Fruit fly (Drosophila melanogaster) whole organism, wandering third instar larva: Measurements from ENCODE around the gene CG13062.

ENCODE experiments used
- Abd-B ChIP-seq: fragments of >200 bp; optimal IDR thresholded peaks from 2 replicates; lab custom pipeline; 2017; ENCODE audit warnings: missing biosample characterization, missing genetic modification characterization
- CG9705 ChIP-seq: fragments of 200-800 bp; sonication (Bioruptor generic); optimal IDR thresholded peaks from 2 replicates; lab custom pipeline; 2018; ENCODE audit warnings: missing biosample characterization, mild to moderate bottlenecking, missing genetic modification characterization
- HLH106 ChIP-seq: fragments of 200-800 bp; optimal IDR thresholded peaks from 3 replicates; lab custom pipeline; 2019; ENCODE audit warnings: missing biosample characterization, mild to moderate bottlenecking, missing genetic modification characterization, moderate library complexity
- Hr78 ChIP-seq: fragments of >200 bp; optimal IDR thresholded peaks from 2 replicates; lab custom pipeline; 2017; ENCODE audit warnings: missing biosample characterization, missing genetic modification characterization
- Jra ChIP-seq: sonication (Bioruptor generic); optimal IDR thresholded peaks from 2 replicates; lab custom pipeline; 2016; ENCODE audit warnings: missing biosample characterization, missing genetic modification characterization
- Mio ChIP-seq: sonication (Bioruptor generic); optimal IDR thresholded peaks from 2 replicates; lab custom pipeline; 2016; ENCODE audit warnings: missing biosample characterization, missing genetic modification characterization
- OdsH ChIP-seq: fragments of 200-800 bp; sonication (Bioruptor generic); optimal IDR thresholded peaks from 2 replicates; lab custom pipeline; 2016; ENCODE audit warnings: missing biosample characterization, mild to moderate bottlenecking, missing genetic modification characterization
- Sp1 ChIP-seq: fragments of 200-800 bp; sonication (Bioruptor generic); optimal IDR thresholded peaks from 3 replicates; lab custom pipeline; 2019; ENCODE audit warnings: missing biosample characterization, mild to moderate bottlenecking, missing genetic modification characterization, moderate library complexity
- Vsx2 ChIP-seq: fragments of 200-300, 225-300 bp; sonication (Bioruptor generic); optimal IDR thresholded peaks from 2 replicates; lab custom pipeline; 2018; ENCODE audit warnings: missing biosample characterization, missing genetic modification characterization; ENCODE audit not compliant: partially characterized antibody
- br ChIP-seq: fragments of 200-800 bp; sonication (Bioruptor generic); optimal IDR thresholded peaks from 2 replicates; lab custom pipeline; 2016; ENCODE audit warnings: missing biosample characterization, missing genetic modification characterization
- dsf ChIP-seq: sonication (Bioruptor generic); optimal IDR thresholded peaks from 2 replicates; lab custom pipeline; 2016; ENCODE audit warnings: missing biosample characterization, missing genetic modification characterization, borderline replicate concordance
- h ChIP-seq: fragments of 200-800 bp; sonication (Bioruptor generic); optimal IDR thresholded peaks from 3 replicates; lab custom pipeline; 2016; ENCODE audit warnings: missing biosample characterization, mild to moderate bottlenecking, missing genetic modification characterization
- pan ChIP-seq: fragments of >200 bp; optimal IDR thresholded peaks from 2 replicates; lab custom pipeline; 2017
- psq ChIP-seq: fragments of 200-800 bp; sonication (Bioruptor generic); optimal IDR thresholded peaks from 3 replicates; lab custom pipeline; 2017; ENCODE audit warnings: missing biosample characterization, mild to moderate bottlenecking, missing genetic modification characterization, moderate library complexity

- TF ChIP-seq br (no peak), CG9705 (GFP tag; lab: Kevin White, UChicago) (no peak), Jra (GFP tag; lab: Kevin White, UChicago) (no peak), h (GFP tag; lab: Kevin White, UChicago) (no peak), OdsH (GFP tag; lab: Kevin White, UChicago) (no peak), Hr78 (GFP tag; lab: Kevin White, UChicago) (no peak), Sp1 (no peak), Mio (GFP tag; lab: Kevin White, UChicago) (no peak), Vsx2 (no peak), pan (lab: Kevin White, UChicago) (no peak), Abd-B (GFP tag; lab: Kevin White, UChicago) (no peak), HLH106 (tag; lab: Kevin White, UChicago) (no peak), dsf (no peak), psq (GFP tag; lab: Kevin White, UChicago) (no peak)
Observed at dm6 chr3L:16351770-16352429, 37.8 kb downstream of the CG13062 start, which contains the start of the genes Golgin104 and Tcs3.
